Worm (Caenorhabditis elegans) whole organism, L1 larva: ENCODE data around the gene F41E6.8.
"Not testable (repeated sequence)": the region's sequence is repeated elsewhere in the genome, so short reads cannot be mapped to it uniquely, and the experiment has no call there.

Source experiments
- C04F5.9 ChIP-seq: sonication (generic microtip); optimal IDR thresholded peaks from 2 replicates; lab custom pipeline; 2016; ENCODE audit warnings: missing genetic modification characterization, missing compliant biosample characterization
- C16A3.4 ChIP-seq: fragments of 150-350 bp; optimal IDR thresholded peaks from 2 replicates; lab custom pipeline; 2014; ENCODE audit warnings: missing biosample characterization, missing genetic modification characterization
- C34B4.2 ChIP-seq: sonication (generic microtip); optimal IDR thresholded peaks from 2 replicates; lab custom pipeline; 2017; ENCODE audit warnings: mild to moderate bottlenecking, missing genetic modification characterization, missing compliant biosample characterization
- Y116A8C.19 ChIP-seq: sonication (generic microtip); optimal IDR thresholded peaks from 2 replicates; lab custom pipeline; 2016; ENCODE audit warnings: missing compliant biosample characterization, missing genetic modification characterization, borderline replicate concordance
- aha-1 ChIP-seq: fragments of 150-350 bp; optimal IDR thresholded peaks from 2 replicates; lab custom pipeline; 2014; ENCODE audit warnings: missing biosample characterization, missing genetic modification characterization
- aly-2 ChIP-seq: fragments of 150-350 bp; optimal IDR thresholded peaks from 2 replicates; lab custom pipeline; 2014; ENCODE audit warnings: missing biosample characterization, missing genetic modification characterization
- ceh-63 ChIP-seq: fragments of 200-800 bp; sonication (Bioruptor generic); optimal IDR thresholded peaks from 2 replicates; lab custom pipeline; 2018; ENCODE audit warnings: mild to moderate bottlenecking, missing genetic modification characterization, missing compliant biosample characterization
- ceh-8 ChIP-seq: fragments of 200-800 bp; sonication (Bioruptor generic); optimal IDR thresholded peaks from 2 replicates; lab custom pipeline; 2018; ENCODE audit warnings: mild to moderate bottlenecking, missing genetic modification characterization, moderate library complexity, missing compliant biosample characterization
- ceh-88 ChIP-seq: fragments of 200-800 bp; sonication (Bioruptor generic); IDR thresholded peaks from 2 replicates; pipeline ENCODE4 v1.3.6; 2022; ENCODE audit warnings: missing genetic modification characterization, missing compliant biosample characterization
- ceh-90 ChIP-seq: sonication (generic microtip); optimal IDR thresholded peaks from 2 replicates; lab custom pipeline; 2016; ENCODE audit warnings: missing genetic modification characterization, missing compliant biosample characterization
- ces-1 ChIP-seq: fragments of 150-350 bp; optimal IDR thresholded peaks from 2 replicates; lab custom pipeline; 2014; ENCODE audit warnings: missing biosample characterization, missing genetic modification reagents, missing genetic modification characterization
- dpl-1 ChIP-seq, 3 experiments: fragments of 150-350 bp in 2 of 3; sonication (generic microtip) in 1 of 3; optimal IDR thresholded peaks; 2 replicates each; lab custom pipeline; 2014 to 2017; ENCODE audit warnings: missing biosample characterization in 3 of 3, missing genetic modification characterization in 3 of 3, missing genetic modification reagents in 3 of 3
- efl-1 ChIP-seq, 4 experiments: fragments of 150-350 bp; optimal IDR thresholded peaks in 3 of 4; peaks in 1 of 4; 1 replicate in 1 of 4; 2 replicates in 3 of 4; lab custom pipeline; 2014; ENCODE audit warnings: missing biosample characterization in 2 of 4, missing genetic modification characterization in 2 of 4, missing genetic modification reagents in 2 of 4
- efl-3 ChIP-seq: fragments of 200-800 bp; sonication (Bioruptor generic); optimal IDR thresholded peaks from 2 replicates; lab custom pipeline; 2018; ENCODE audit warnings: mild to moderate bottlenecking, missing genetic modification characterization, missing compliant biosample characterization
- egl-13 ChIP-seq: sonication (generic microtip); optimal IDR thresholded peaks from 2 replicates; lab custom pipeline; 2016; ENCODE audit warnings: missing genotype, missing genetic modification reagents, missing genetic modification characterization, missing compliant biosample characterization
- egl-27 ChIP-seq, 2 experiments: fragments of 150-350 bp in 1 of 2; sonication (generic microtip); optimal IDR thresholded peaks; 3 replicates each; lab custom pipeline; 2017 to 2018; ENCODE audit warnings: missing biosample characterization in 2 of 2, missing genetic modification characterization in 2 of 2, missing genetic modification reagents in 2 of 2
- elt-2 ChIP-seq: sonication (generic microtip); optimal IDR thresholded peaks from 2 replicates; lab custom pipeline; 2016; ENCODE audit warnings: missing genetic modification characterization, mild to moderate bottlenecking, inconsistent platforms, missing compliant biosample characterization, missing genetic modification reagents
- elt-3 ChIP-seq, 6 experiments: fragments of 150-350 bp in 1 of 6; sonication (generic microtip); optimal IDR thresholded peaks; 2 replicates each; lab custom pipeline; 2017 to 2018; ENCODE audit warnings: missing biosample characterization in 6 of 6, missing genetic modification characterization in 6 of 6, inconsistent platforms in 1 of 6
- ets-5 ChIP-seq: fragments of 200-800 bp; sonication (Bioruptor generic); IDR thresholded peaks from 2 replicates; pipeline ENCODE4 v1.3.6; 2022; ENCODE audit warnings: missing genetic modification characterization, missing compliant biosample characterization
- grh-1 ChIP-seq: fragments of 200-800 bp; sonication (Bioruptor generic); IDR thresholded peaks from 2 replicates; pipeline ENCODE4 v1.3.6; 2022; ENCODE audit warnings: missing genetic modification reagents, missing genetic modification characterization, missing compliant biosample characterization
- hpl-2 ChIP-seq: fragments of 150-350 bp; optimal IDR thresholded peaks from 2 replicates; lab custom pipeline; 2014; ENCODE audit warnings: missing biosample characterization, missing genetic modification reagents, missing genetic modification characterization
- jun-1 ChIP-seq: fragments of 150-350 bp; optimal IDR thresholded peaks from 2 replicates; lab custom pipeline; 2014; ENCODE audit warnings: missing biosample characterization, missing genetic modification reagents, missing genetic modification characterization
- lin-13 ChIP-seq: fragments of 150-350 bp; optimal IDR thresholded peaks from 2 replicates; lab custom pipeline; 2014; ENCODE audit warnings: missing biosample characterization, missing genetic modification reagents, missing genetic modification characterization
- lin-15B ChIP-seq: fragments of 150-350 bp; sonication (generic microtip); optimal IDR thresholded peaks from 3 replicates; lab custom pipeline; 2014; ENCODE audit warnings: missing biosample characterization, missing genetic modification characterization
- lin-35 ChIP-seq, 2 experiments: fragments of 150-350 bp; optimal IDR thresholded peaks; 2 replicates each; lab custom pipeline; 2014; ENCODE audit warnings: missing biosample characterization in 2 of 2, missing genetic modification characterization in 2 of 2, missing genetic modification reagents in 2 of 2
- lin-39 ChIP-seq: fragments of 150-350 bp; optimal IDR thresholded peaks from 2 replicates; lab custom pipeline; 2014; ENCODE audit warnings: missing biosample characterization, missing genetic modification reagents, missing genetic modification characterization
- lsy-2 ChIP-seq, 2 experiments: fragments of 150-350 bp; optimal IDR thresholded peaks; 2 replicates each; lab custom pipeline; 2014; ENCODE audit warnings: missing biosample characterization in 2 of 2, missing genetic modification characterization in 2 of 2
- mab-9 ChIP-seq: fragments of 200-800 bp; sonication (Bioruptor generic); IDR thresholded peaks from 2 replicates; pipeline ENCODE4 v1.3.6; 2022; ENCODE audit warnings: missing genetic modification reagents, missing genetic modification characterization, missing compliant biosample characterization
- mep-1 ChIP-seq: fragments of 150-350 bp; optimal IDR thresholded peaks from 2 replicates; lab custom pipeline; 2014; ENCODE audit warnings: missing biosample characterization, missing genetic modification characterization
- nhr-11 ChIP-seq: fragments of 150-350 bp; optimal IDR thresholded peaks from 2 replicates; lab custom pipeline; 2014; ENCODE audit warnings: missing biosample characterization, missing genetic modification characterization
- nhr-19 ChIP-seq: fragments of 200-800 bp; sonication (Bioruptor generic); conservative IDR thresholded peaks from 2 replicates; pipeline ENCODE4 v1.3.6; 2022; ENCODE audit warnings: missing genetic modification characterization, missing compliant biosample characterization
- nhr-28 ChIP-seq: fragments of 150-350 bp; optimal IDR thresholded peaks from 2 replicates; lab custom pipeline; 2014; ENCODE audit warnings: missing biosample characterization, missing genetic modification characterization
- nhr-47 ChIP-seq: sonication (generic microtip); optimal IDR thresholded peaks from 2 replicates; lab custom pipeline; 2016; ENCODE audit warnings: mild to moderate bottlenecking, missing genetic modification characterization, moderate library complexity, missing compliant biosample characterization
- nhr-76 ChIP-seq: sonication (generic microtip); optimal IDR thresholded peaks from 2 replicates; lab custom pipeline; 2017; ENCODE audit warnings: missing biosample characterization, missing genetic modification characterization
- pqm-1 ChIP-seq: sonication (generic microtip); optimal IDR thresholded peaks from 3 replicates; lab custom pipeline; 2017; ENCODE audit warnings: missing biosample characterization, missing genetic modification characterization
- snpc-4 ChIP-seq: fragments of 150-350 bp; optimal IDR thresholded peaks from 2 replicates; lab custom pipeline; 2014; ENCODE audit warnings: missing biosample characterization, missing genetic modification characterization
- snu-23 ChIP-seq: sonication (generic microtip); optimal IDR thresholded peaks from 2 replicates; lab custom pipeline; 2016; ENCODE audit warnings: missing genetic modification characterization, missing compliant biosample characterization
- sox-4 ChIP-seq: sonication (generic microtip); optimal IDR thresholded peaks from 2 replicates; lab custom pipeline; 2016; ENCODE audit warnings: missing genetic modification characterization, missing compliant biosample characterization
- sptf-1 ChIP-seq: fragments of 150-350 bp; optimal IDR thresholded peaks from 2 replicates; lab custom pipeline; 2014; ENCODE audit warnings: missing biosample characterization, missing genetic modification characterization
- sup-37 ChIP-seq: fragments of 200-800 bp; sonication (Bioruptor generic); optimal IDR thresholded peaks from 2 replicates; lab custom pipeline; 2018; ENCODE audit warnings: mild to moderate bottlenecking, missing genetic modification characterization, missing compliant biosample characterization
- swsn-7 ChIP-seq: sonication (generic microtip); optimal IDR thresholded peaks from 2 replicates; lab custom pipeline; 2016; ENCODE audit warnings: missing genetic modification characterization, missing compliant biosample characterization
- tbx-2 ChIP-seq: sonication (generic microtip); optimal IDR thresholded peaks from 2 replicates; lab custom pipeline; 2016; ENCODE audit warnings: missing genetic modification characterization, missing compliant biosample characterization
- tlp-1 ChIP-seq: fragments of 150-350 bp; optimal IDR thresholded peaks from 2 replicates; lab custom pipeline; 2014; ENCODE audit warnings: missing biosample characterization, missing genetic modification characterization
- unc-130 ChIP-seq: fragments of 150-350 bp; optimal IDR thresholded peaks from 2 replicates; lab custom pipeline; 2017; ENCODE audit warnings: missing biosample characterization, missing genetic modification characterization, inconsistent platforms
- unc-30 ChIP-seq: sonication (generic microtip); optimal IDR thresholded peaks from 2 replicates; lab custom pipeline; 2017; ENCODE audit warnings: missing biosample characterization, missing genetic modification characterization
- unc-98 ChIP-seq: fragments of 200-800 bp; sonication (Bioruptor generic); IDR thresholded peaks from 2 replicates; pipeline ENCODE4 v1.3.6; 2022; ENCODE audit warnings: missing genetic modification characterization, missing compliant biosample characterization
- vab-15 ChIP-seq: sonication (generic microtip); optimal IDR thresholded peaks from 2 replicates; lab custom pipeline; 2017; ENCODE audit warnings: missing genotype, mild to moderate bottlenecking, missing genetic modification characterization, missing compliant biosample characterization
- zag-1 ChIP-seq: fragments of 150-350 bp; optimal IDR thresholded peaks from 2 replicates; lab custom pipeline; 2014; ENCODE audit warnings: missing biosample characterization, missing genetic modification characterization
- zip-4 ChIP-seq: fragments of 200-800 bp; sonication (Bioruptor generic); optimal IDR thresholded peaks from 2 replicates; lab custom pipeline; 2018; ENCODE audit warnings: mild to moderate bottlenecking, missing genetic modification characterization, moderate library complexity, missing compliant biosample characterization
- ztf-4 ChIP-seq: fragments of 150-350 bp; optimal IDR thresholded peaks from 2 replicates; lab custom pipeline; 2014; ENCODE audit warnings: missing biosample characterization, missing genetic modification characterization

The F41E6.8 gene

DNA sequence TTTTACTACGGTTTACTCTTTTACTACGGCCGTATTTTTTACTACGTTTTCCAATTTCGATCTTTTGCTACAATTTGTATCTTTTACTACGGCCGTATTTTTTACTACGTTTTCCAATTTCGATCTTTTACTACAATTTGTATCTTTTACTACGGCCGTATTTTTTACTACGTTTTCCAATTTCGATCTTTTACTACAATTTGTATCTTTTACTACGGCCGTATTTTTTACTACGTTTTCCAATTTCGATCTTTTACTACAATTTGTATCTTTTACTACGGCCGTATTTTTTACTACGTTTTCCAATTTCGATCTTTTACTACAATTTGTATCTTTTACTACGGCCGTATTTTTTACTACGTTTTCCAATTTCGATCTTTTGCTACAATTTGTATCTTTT lies 26.6 kb downstream of the F41E6.8 start, which contains the start of gene F25G6.1:
F25G6.1 (plus strand) TSS at position 301 of the 400 bp plus-strand sequence.
- TF ChIP-seq dpl-1 (GFP tag; optimal IDR thresholded peaks at IDR 0.05; lab: Kevin White, UChicago); nhr-76 (tag; lab: Kevin White, UChicago); nhr-19: not testable (repeated sequence)

DNA sequence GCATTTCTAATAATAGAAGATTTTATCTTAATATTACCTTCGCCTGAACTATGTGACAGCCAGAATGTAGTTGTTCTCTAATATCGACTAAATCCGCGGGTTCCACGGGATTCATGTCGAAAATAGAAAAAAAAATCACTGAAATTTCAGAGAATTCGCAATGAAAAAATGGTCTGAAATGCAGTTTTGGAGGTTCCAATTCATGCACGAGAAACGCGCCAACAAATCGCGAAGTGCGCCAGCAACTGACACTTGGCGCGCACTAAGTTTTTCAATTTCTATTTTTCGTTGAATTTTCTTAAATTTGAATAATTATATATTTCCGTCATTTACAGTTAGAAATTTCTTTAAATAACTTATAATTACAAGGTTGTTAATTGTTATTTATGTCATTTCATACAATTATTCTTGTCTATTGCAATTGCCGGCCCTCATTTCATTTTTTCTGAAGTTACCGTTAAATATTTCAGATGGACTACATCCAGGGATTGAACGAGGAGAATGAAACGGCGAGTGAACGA lies 31.4 kb downstream of the F41E6.8 start, which contains the start of the genes F25G6.9 and symk-1:
F25G6.9 (minus strand) TSS at position 160 of the 521 bp plus-strand sequence.
symk-1 (plus strand) TSS at position 471 of the 521 bp plus-strand sequence.
- TF ChIP-seq ceh-88 (GFP tag; lab: Robert Waterston, UW) (no peak), C04F5.9 (tag; lab: Kevin White, UChicago) (no peak), elt-3 (tag; optimal IDR thresholded peaks at IDR 0.05; lab: Kevin White, UChicago) (peak in 2 of 6 experiments; percentile 13 to 17), grh-1 (GFP tag; lab: Robert Waterston, UW) (peak; percentile 44), nhr-76 (tag; lab: Kevin White, UChicago) (no peak), snpc-4 (tag; lab: Kevin White, UChicago) (peak; percentile 75), C34B4.2 (no peak), efl-1 (optimal IDR thresholded peaks at IDR 0.05; lab: Kevin White, UChicago) (peak; percentile 64 to 77), efl-1 (GFP tag; optimal IDR thresholded peaks at IDR 0.05 in 1 of 2; lab: Kevin White, UChicago) (peak; percentile 73 to 97), snu-23 (GFP tag; lab: Kevin White, UChicago) (peak; percentile 81), vab-15 (tag; lab: Kevin White, UChicago) (no peak), Y116A8C.19 (tag; lab: Kevin White, UChicago) (no peak), lin-39 (tag; lab: Kevin White, UChicago) (peak; percentile 76), sptf-1 (tag; lab: Kevin White, UChicago) (no peak), lin-15B (tag; lab: Kevin White, UChicago) (peak; percentile 16), swsn-7 (tag; lab: Kevin White, UChicago) (peak; percentile 82), lin-35 (GFP tag; optimal IDR thresholded peaks at IDR 0.05; lab: Kevin White, UChicago) (peak; percentile 70 to 73), elt-2 (tag; lab: Kevin White, UChicago) (peak; percentile 12), ceh-8 (GFP tag; lab: Kevin White, UChicago) (peak; percentile 37), ets-5 (no peak), mab-9 (GFP tag; lab: Robert Waterston, UW) (no peak), C16A3.4 (peak; percentile 10), aly-2 (peak; percentile 56), jun-1 (no peak), ceh-90 (tag; lab: Kevin White, UChicago) (no peak), sup-37 (peak; percentile 41), nhr-11 (peak; percentile 20), ces-1 (GFP tag; lab: Kevin White, UChicago) (no peak), tlp-1 (tag; lab: Kevin White, UChicago) (no peak), zip-4 (GFP tag; lab: Kevin White, UChicago) (peak; percentile 44), zag-1 (no peak), unc-130 (tag; lab: Kevin White, UChicago) (peak; percentile 12), pqm-1 (tag; lab: Kevin White, UChicago) (no peak), ceh-63 (GFP tag; lab: Kevin White, UChicago) (no peak), nhr-47 (peak; percentile 89), sox-4 (peak; percentile 57), egl-27 (tag; optimal IDR thresholded peaks at IDR 0.05; lab: Kevin White, UChicago) (no peak), mep-1 (peak; percentile 87), ztf-4 (tag; lab: Kevin White, UChicago) (peak; percentile 12), lsy-2 (tag; optimal IDR thresholded peaks at IDR 0.05; lab: Kevin White, UChicago) (peak; percentile 72 to 82), lin-13 (GFP tag; lab: Kevin White, UChicago) (peak; percentile 41), aha-1 (tag; lab: Kevin White, UChicago) (no peak), nhr-28 (tag; lab: Kevin White, UChicago) (no peak), tbx-2 (peak; percentile 81), dpl-1 (GFP tag; optimal IDR thresholded peaks at IDR 0.05; lab: Kevin White, UChicago) (peak; percentile 61 to 75 (median 71)), unc-98 (GFP tag; lab: Robert Waterston, UW) (no peak), unc-30 (tag; lab: Kevin White, UChicago) (no peak), egl-13 (tag; lab: Kevin White, UChicago) (peak; percentile 29), hpl-2 (GFP tag; lab: Kevin White, UChicago) (peak; percentile 44), efl-3 (GFP tag; lab: Kevin White, UChicago) (no peak)
